Worm (Caenorhabditis elegans) whole organism, early embryonic: ENCODE results near the gene D1054.8.

Experiments
- B0310.2 ChIP-seq: sonication (generic microtip); optimal IDR thresholded peaks from 2 replicates; lab custom pipeline; 2016; ENCODE audit warnings: mild to moderate bottlenecking, missing genetic modification characterization, missing compliant biosample characterization
- aly-1 ChIP-seq: sonication (generic microtip); optimal IDR thresholded peaks from 2 replicates; lab custom pipeline; 2016; ENCODE audit warnings: missing genetic modification characterization, missing compliant biosample characterization
- ama-1 ChIP-seq: fragments of 150-350 bp; optimal IDR thresholded peaks from 2 replicates; lab custom pipeline; 2014
- ceh-13 ChIP-seq: fragments of 200-800 bp; sonication (Bioruptor generic); optimal IDR thresholded peaks from 2 replicates; lab custom pipeline; 2018; ENCODE audit warnings: mild to moderate bottlenecking, missing genetic modification characterization, missing compliant biosample characterization
- ceh-36 ChIP-seq: sonication (generic microtip); optimal IDR thresholded peaks from 2 replicates; lab custom pipeline; 2016; ENCODE audit warnings: missing genetic modification characterization, inconsistent platforms, missing compliant biosample characterization
- flt-1 ChIP-seq: fragments of 200-800 bp; sonication (Bioruptor generic); IDR thresholded peaks from 2 replicates; pipeline ENCODE4 v1.3.6; 2022; ENCODE audit warnings: missing genetic modification characterization, missing compliant biosample characterization
- hmbx-1 ChIP-seq: sonication (generic microtip); optimal IDR thresholded peaks from 2 replicates; lab custom pipeline; 2016; ENCODE audit warnings: mild to moderate bottlenecking, missing genetic modification characterization, missing compliant biosample characterization
- hmg-4 ChIP-seq: fragments of 200-800 bp; sonication (Bioruptor generic); optimal IDR thresholded peaks from 2 replicates; lab custom pipeline; 2018; ENCODE audit warnings: mild to moderate bottlenecking, missing genetic modification characterization, missing compliant biosample characterization
- hnd-1 ChIP-seq: sonication (generic microtip); optimal IDR thresholded peaks from 2 replicates; lab custom pipeline; 2016; ENCODE audit warnings: missing genetic modification characterization, missing compliant biosample characterization
- scrt-1 ChIP-seq: fragments of 200-800 bp; sonication (Bioruptor generic); IDR thresholded peaks from 2 replicates; pipeline ENCODE4 v1.3.6; 2022; ENCODE audit warnings: missing genetic modification characterization, missing compliant biosample characterization
- sea-1 ChIP-seq: fragments of 200-800 bp; sonication (Bioruptor generic); conservative IDR thresholded peaks from 2 replicates; pipeline ENCODE4 v1.3.6; 2022; ENCODE audit warnings: missing genetic modification characterization, missing compliant biosample characterization
- tra-4 ChIP-seq: sonication (generic microtip); optimal IDR thresholded peaks from 2 replicates; lab custom pipeline; 2017; ENCODE audit warnings: missing genetic modification characterization, missing compliant biosample characterization

ce11 chrV:10794463-10794862 lies 10.4 kb downstream of the D1054.8 start:
- TF ChIP-seq B0310.2 (no peak), scrt-1 (GFP tag; lab: Robert Waterston, UW) (no peak), ceh-13 (GFP tag; lab: Kevin White, UChicago) (no peak), sea-1 (GFP tag; lab: Robert Waterston, UW) (no peak), ceh-36 (tag; lab: Kevin White, UChicago) (no peak), hmg-4 (GFP tag; lab: Kevin White, UChicago) (no peak), hmbx-1 (tag; lab: Kevin White, UChicago) (no peak), tra-4 (tag; lab: Kevin White, UChicago) (no peak), flt-1 (GFP tag; lab: Robert Waterston, UW) (no peak), ama-1 (lab: Kevin White, UChicago) (no peak), hnd-1 (tag; lab: Kevin White, UChicago) (no peak), aly-1 (tag; lab: Kevin White, UChicago) (no peak)
